Fruit fly (Drosophila melanogaster): ENCODE measurements around the gene ergic53.

DNA sequence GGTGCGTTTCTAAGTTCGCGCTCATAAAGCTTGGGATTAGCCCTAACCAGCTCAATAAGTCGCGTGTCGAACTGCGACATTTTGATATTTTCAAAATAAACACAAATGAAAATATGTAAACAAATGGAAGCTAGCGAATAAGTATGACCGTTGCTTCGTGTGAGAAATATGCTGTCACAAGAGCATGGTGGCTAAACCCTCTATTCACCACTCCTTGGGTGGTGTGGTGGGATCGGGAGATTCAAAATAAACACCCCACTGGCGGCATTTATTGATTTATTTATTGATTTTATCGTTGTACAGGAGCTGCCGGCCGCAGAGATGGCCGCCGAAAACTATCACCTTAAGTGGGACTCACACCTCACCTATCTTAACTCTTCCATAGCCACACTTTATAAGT is 20.0 kb upstream of the ergic53 start, which contains the start of gene CG6683:
- no peak for TF ChIP-seq CG3032 (tag; optimal IDR thresholded peaks at IDR 0.05)
- no peak for TF ChIP-seq Ets96B (tag; optimal IDR thresholded peaks at IDR 0.05)
- TF ChIP-seq fd85E (GFP tag; optimal IDR thresholded peaks at IDR 0.05): no peak
- TF ChIP-seq CG6792 (GFP tag; optimal IDR thresholded peaks at IDR 0.05): no peak
- TF ChIP-seq CG6854 (GFP tag; optimal IDR thresholded peaks at IDR 0.05): no peak
- TF ChIP-seq cyc (GFP tag; optimal IDR thresholded peaks at IDR 0.05): no peak
- no peak for TF ChIP-seq CG9139 (GFP tag; optimal IDR thresholded peaks at IDR 0.05)
- no peak for TF ChIP-seq CG11902 (GFP tag; optimal IDR thresholded peaks at IDR 0.05)
- no peak for TF ChIP-seq OdsH (GFP tag; optimal IDR thresholded peaks at IDR 0.05)
- no peak for TF ChIP-seq Lpt (GFP tag; optimal IDR thresholded peaks at IDR 0.05)
- TF ChIP-seq Blimp-1 (GFP tag; optimal IDR thresholded peaks at IDR 0.05): no peak
- TF ChIP-seq dac (GFP tag; optimal IDR thresholded peaks at IDR 0.05): no peak
